Fruit fly (Drosophila melanogaster) whole organism, adult: ENCODE data around the gene ds.

Experiments used
- Clk ChIP-seq: fragments of 200-800 bp; sonication (Bioruptor generic); optimal IDR thresholded peaks from 2 replicates; lab custom pipeline; 2017; ENCODE audit warnings: missing biosample characterization, missing genetic modification characterization
- bab1 ChIP-seq: fragments of 200-800 bp; sonication (Bioruptor generic); optimal IDR thresholded peaks from 3 replicates; lab custom pipeline; 2019; ENCODE audit warnings: missing biosample characterization, mild to moderate bottlenecking, missing genetic modification characterization, moderate library complexity

- no peak for TF ChIP-seq Clk
- TF ChIP-seq bab1 = no peak
Observed at dm6 chr2L:723799-724531, 9.2 kb upstream of the ds start.
